Worm (Caenorhabditis elegans) whole organism, late embryonic: ENCODE measurements around the gene nhr-186.

Experiments used
- C08G9.2 ChIP-seq: sonication (generic microtip); optimal IDR thresholded peaks from 2 replicates; lab custom pipeline; 2016; ENCODE audit warnings: mild to moderate bottlenecking, missing genetic modification characterization, moderate library complexity, missing compliant biosample characterization
- C38D4.7 ChIP-seq: fragments of 200-800 bp; sonication (Bioruptor generic); optimal IDR thresholded peaks from 2 replicates; lab custom pipeline; 2018; ENCODE audit warnings: mild to moderate bottlenecking, missing genetic modification characterization, moderate library complexity, missing compliant biosample characterization
- F13H6.1 ChIP-seq: sonication (generic microtip); optimal IDR thresholded peaks from 2 replicates; lab custom pipeline; 2016; ENCODE audit warnings: missing genetic modification characterization, missing compliant biosample characterization
- K02D7.2 ChIP-seq: sonication (generic microtip); optimal IDR thresholded peaks from 2 replicates; lab custom pipeline; 2017; ENCODE audit warnings: mild to moderate bottlenecking, missing genetic modification characterization, missing compliant biosample characterization
- Y22D7AL.16 ChIP-seq: sonication (generic microtip); optimal IDR thresholded peaks from 2 replicates; lab custom pipeline; 2016; ENCODE audit warnings: missing genetic modification characterization, missing compliant biosample characterization
- ahr-1 ChIP-seq: sonication (generic microtip); optimal IDR thresholded peaks from 2 replicates; lab custom pipeline; 2016; ENCODE audit warnings: missing genetic modification characterization, missing compliant biosample characterization
- ceh-14 ChIP-seq: sonication (generic microtip); optimal IDR thresholded peaks from 2 replicates; lab custom pipeline; 2016; ENCODE audit warnings: missing genotype, missing genetic modification characterization, missing compliant biosample characterization
- ceh-18 ChIP-seq: sonication (generic microtip); optimal IDR thresholded peaks from 2 replicates; lab custom pipeline; 2016; ENCODE audit warnings: missing genetic modification characterization, missing compliant biosample characterization
- ceh-30 ChIP-seq: fragments of 150-350 bp; optimal IDR thresholded peaks from 2 replicates; lab custom pipeline; 2014; ENCODE audit warnings: missing biosample characterization, missing genetic modification characterization
- ceh-34 ChIP-seq: sonication (generic microtip); optimal IDR thresholded peaks from 2 replicates; lab custom pipeline; 2016; ENCODE audit warnings: mild to moderate bottlenecking, missing genetic modification characterization, missing compliant biosample characterization
- ceh-45 ChIP-seq: fragments of 200-800 bp; sonication (Bioruptor generic); IDR thresholded peaks from 2 replicates; pipeline ENCODE4 v1.3.6; 2022; ENCODE audit warnings: missing genetic modification reagents, missing genetic modification characterization, missing compliant biosample characterization
- ceh-6 ChIP-seq: fragments of 200-800 bp; sonication (Bioruptor generic); optimal IDR thresholded peaks from 2 replicates; lab custom pipeline; 2018; ENCODE audit warnings: mild to moderate bottlenecking, missing genetic modification characterization, missing compliant biosample characterization
- ceh-9 ChIP-seq: sonication (generic microtip); optimal IDR thresholded peaks from 2 replicates; lab custom pipeline; 2016; ENCODE audit warnings: mild to moderate bottlenecking, missing genetic modification characterization, inconsistent platforms, missing compliant biosample characterization
- dmd-4 ChIP-seq: sonication (generic microtip); optimal IDR thresholded peaks from 2 replicates; lab custom pipeline; 2016; ENCODE audit warnings: borderline replicate concordance, missing genetic modification characterization, missing compliant biosample characterization
- elt-4 ChIP-seq: sonication (generic microtip); optimal IDR thresholded peaks from 2 replicates; lab custom pipeline; 2016; ENCODE audit warnings: missing genetic modification characterization, missing compliant biosample characterization
- fax-1 ChIP-seq: sonication (generic microtip); optimal IDR thresholded peaks from 2 replicates; lab custom pipeline; 2016; ENCODE audit warnings: missing genotype, missing genetic modification characterization, missing compliant biosample characterization
- fkh-10 ChIP-seq: fragments of 150-350 bp; optimal IDR thresholded peaks from 2 replicates; lab custom pipeline; 2014; ENCODE audit warnings: missing biosample characterization, missing genetic modification reagents, missing genetic modification characterization
- fkh-6 ChIP-seq: sonication (generic microtip); optimal IDR thresholded peaks from 2 replicates; lab custom pipeline; 2016; ENCODE audit warnings: missing genetic modification characterization, missing compliant biosample characterization
- gmeb-2 ChIP-seq: sonication (generic microtip); optimal IDR thresholded peaks from 2 replicates; lab custom pipeline; 2016; ENCODE audit warnings: missing genetic modification characterization, inconsistent platforms, missing compliant biosample characterization
- hlh-13 ChIP-seq: fragments of 200-800 bp; sonication (Bioruptor generic); optimal IDR thresholded peaks from 2 replicates; lab custom pipeline; 2018; ENCODE audit warnings: mild to moderate bottlenecking, missing genetic modification characterization, missing compliant biosample characterization
- hlh-15 ChIP-seq: sonication (generic microtip); optimal IDR thresholded peaks from 2 replicates; lab custom pipeline; 2016; ENCODE audit warnings: missing genetic modification characterization, missing compliant biosample characterization
- hlh-30 ChIP-seq: sonication (generic microtip); optimal IDR thresholded peaks from 2 replicates; lab custom pipeline; 2017; ENCODE audit warnings: antibody characterized with exemption, missing genetic modification characterization, missing compliant biosample characterization; ENCODE audit not compliant: insufficient read depth
- hlh-6 ChIP-seq: sonication (generic microtip); optimal IDR thresholded peaks from 2 replicates; lab custom pipeline; 2016; ENCODE audit warnings: missing genotype, missing genetic modification characterization, missing compliant biosample characterization
- hlh-8 ChIP-seq: sonication (generic microtip); optimal IDR thresholded peaks from 2 replicates; lab custom pipeline; 2016; ENCODE audit warnings: missing genotype, missing genetic modification characterization, missing compliant biosample characterization
- lim-6 ChIP-seq: sonication (generic microtip); optimal IDR thresholded peaks from 2 replicates; lab custom pipeline; 2016; ENCODE audit warnings: missing genetic modification characterization, missing compliant biosample characterization
- madf-2 ChIP-seq: sonication (generic microtip); optimal IDR thresholded peaks from 2 replicates; lab custom pipeline; 2017; ENCODE audit warnings: missing genetic modification characterization, missing compliant biosample characterization
- nhr-11 ChIP-seq: fragments of 150-350 bp; optimal IDR thresholded peaks from 2 replicates; lab custom pipeline; 2014; ENCODE audit warnings: missing biosample characterization, missing genetic modification characterization
- nhr-232 ChIP-seq: sonication (generic microtip); optimal IDR thresholded peaks from 2 replicates; lab custom pipeline; 2016; ENCODE audit warnings: missing genetic modification characterization, missing compliant biosample characterization
- npax-4 ChIP-seq: sonication (generic microtip); optimal IDR thresholded peaks from 2 replicates; lab custom pipeline; 2016; ENCODE audit warnings: missing genetic modification characterization, missing compliant biosample characterization
- odd-2 ChIP-seq: sonication (generic microtip); optimal IDR thresholded peaks from 2 replicates; lab custom pipeline; 2017; ENCODE audit warnings: antibody characterized with exemption, mild to moderate bottlenecking, missing genetic modification characterization, missing compliant biosample characterization
- pag-3 ChIP-seq: sonication (generic microtip); optimal IDR thresholded peaks from 2 replicates; lab custom pipeline; 2016; ENCODE audit warnings: missing compliant biosample characterization, missing genetic modification characterization, borderline replicate concordance
- pat-9 ChIP-seq: fragments of 200-800 bp; sonication (Bioruptor generic); optimal IDR thresholded peaks from 2 replicates; lab custom pipeline; 2018; ENCODE audit warnings: mild to moderate bottlenecking, missing genetic modification characterization, moderate library complexity, missing compliant biosample characterization
- pax-1 ChIP-seq: fragments of 150-350 bp; optimal IDR thresholded peaks from 2 replicates; lab custom pipeline; 2014; ENCODE audit warnings: missing biosample characterization, missing genetic modification characterization
- pha-4 ChIP-seq: fragments of 150-350 bp; optimal IDR thresholded peaks from 2 replicates; lab custom pipeline; 2018; ENCODE audit warnings: missing biosample characterization, missing genetic modification reagents, missing genetic modification characterization
- ref-2 ChIP-seq: sonication (generic microtip); optimal IDR thresholded peaks from 2 replicates; lab custom pipeline; 2016; ENCODE audit warnings: missing genetic modification characterization, missing compliant biosample characterization
- rnt-1 ChIP-seq: sonication (generic microtip); optimal IDR thresholded peaks from 2 replicates; lab custom pipeline; 2016; ENCODE audit warnings: missing genetic modification characterization, missing compliant biosample characterization
- sdc-2 ChIP-seq: sonication (generic microtip); optimal IDR thresholded peaks from 2 replicates; lab custom pipeline; 2016; ENCODE audit warnings: missing genotype, missing genetic modification characterization, missing compliant biosample characterization
- syd-9 ChIP-seq: sonication (generic microtip); optimal IDR thresholded peaks from 2 replicates; lab custom pipeline; 2016; ENCODE audit warnings: mild to moderate bottlenecking, missing genetic modification characterization, moderate library complexity, missing compliant biosample characterization
- tbx-7 ChIP-seq: sonication (generic microtip); optimal IDR thresholded peaks from 2 replicates; lab custom pipeline; 2016; ENCODE audit warnings: missing genotype, missing genetic modification characterization, missing compliant biosample characterization
- ttx-3 ChIP-seq: sonication (generic microtip); optimal IDR thresholded peaks from 2 replicates; lab custom pipeline; 2016; ENCODE audit warnings: missing genetic modification reagents, missing genetic modification characterization, missing compliant biosample characterization
- unc-42 ChIP-seq: sonication (generic microtip); optimal IDR thresholded peaks from 2 replicates; lab custom pipeline; 2016; ENCODE audit warnings: missing genotype, missing genetic modification characterization, missing compliant biosample characterization
- unc-55 ChIP-seq: sonication (generic microtip); optimal IDR thresholded peaks from 2 replicates; lab custom pipeline; 2017; ENCODE audit warnings: missing biosample characterization, missing genetic modification reagents, missing genetic modification characterization

The nhr-186 gene

ce11 chrV:3857778-3858177 lies 3.0 kb upstream of the nhr-186 start, which contains the start of gene nhr-188:
nhr-188 (minus strand) TSS chrV:3857861.
- no peak for TF ChIP-seq ceh-30 (tag; lab: Kevin White, UChicago)
- no peak for TF ChIP-seq C38D4.7 (GFP tag; lab: Kevin White, UChicago)
- no peak for TF ChIP-seq ahr-1 (tag; lab: Kevin White, UChicago)
- no peak for TF ChIP-seq hlh-30 (tag; lab: Kevin White, UChicago)
- TF ChIP-seq pat-9 (tag; lab: Kevin White, UChicago), result no peak
- no peak for TF ChIP-seq elt-4 (tag; lab: Kevin White, UChicago)
- no peak for TF ChIP-seq pax-1 (tag; lab: Kevin White, UChicago)
- TF ChIP-seq unc-55 (GFP tag; lab: Kevin White, UChicago), result no peak
- no peak for TF ChIP-seq madf-2 (tag; lab: Kevin White, UChicago)
- TF ChIP-seq, all 69 proteins: peak for 0

DNA sequence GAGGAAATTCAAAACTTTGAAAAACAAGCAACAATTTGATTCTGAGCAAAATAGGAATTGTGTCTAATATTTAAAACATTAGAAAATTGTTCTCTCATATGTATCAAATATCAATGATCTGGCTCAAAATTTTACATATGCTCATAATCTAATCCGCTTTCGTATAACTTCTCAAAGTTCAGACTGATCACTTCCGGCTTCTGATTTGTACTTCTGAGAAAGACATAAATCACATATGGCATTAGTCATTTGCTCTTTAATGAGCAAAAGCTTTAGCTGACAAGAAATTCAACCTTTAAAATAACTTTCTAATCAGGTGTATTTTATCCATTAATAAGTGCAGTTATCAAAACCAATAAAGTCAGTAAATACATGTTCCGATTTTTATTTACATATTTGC lies 1.2 kb upstream of the nhr-186 start:
- TF ChIP-seq hlh-15 (tag; lab: Kevin White, UChicago) (no peak), ttx-3 (tag; lab: Kevin White, UChicago) (no peak), syd-9 (tag; lab: Kevin White, UChicago) (no peak), tbx-7 (tag; lab: Kevin White, UChicago) (no peak), fkh-6 (tag; lab: Kevin White, UChicago) (no peak), hlh-6 (tag; lab: Kevin White, UChicago) (no peak), K02D7.2 (no peak)

- TF ChIP-seq unc-42, result no peak
- no peak for TF ChIP-seq pag-3 (tag; lab: Kevin White, UChicago)
- no peak for TF ChIP-seq F13H6.1
- TF ChIP-seq nhr-232 (tag; lab: Kevin White, UChicago), result no peak
- TF ChIP-seq ceh-9 (tag; lab: Kevin White, UChicago), result no peak
- no peak for TF ChIP-seq dmd-4 (tag; lab: Kevin White, UChicago)
- no peak for TF ChIP-seq nhr-11 (tag; lab: Kevin White, UChicago)
- TF ChIP-seq hlh-30 (tag; lab: Kevin White, UChicago), result no peak
- TF ChIP-seq ceh-18, result no peak
- TF ChIP-seq sdc-2 (tag; lab: Kevin White, UChicago), result no peak
- TF ChIP-seq ref-2 (tag; lab: Kevin White, UChicago), result no peak
- TF ChIP-seq gmeb-2, result no peak
- TF ChIP-seq, all 69 proteins: peak for 0
Measured at ce11 chrV:3851760-3852159, 3.0 kb downstream of the nhr-186 start.

DNA sequence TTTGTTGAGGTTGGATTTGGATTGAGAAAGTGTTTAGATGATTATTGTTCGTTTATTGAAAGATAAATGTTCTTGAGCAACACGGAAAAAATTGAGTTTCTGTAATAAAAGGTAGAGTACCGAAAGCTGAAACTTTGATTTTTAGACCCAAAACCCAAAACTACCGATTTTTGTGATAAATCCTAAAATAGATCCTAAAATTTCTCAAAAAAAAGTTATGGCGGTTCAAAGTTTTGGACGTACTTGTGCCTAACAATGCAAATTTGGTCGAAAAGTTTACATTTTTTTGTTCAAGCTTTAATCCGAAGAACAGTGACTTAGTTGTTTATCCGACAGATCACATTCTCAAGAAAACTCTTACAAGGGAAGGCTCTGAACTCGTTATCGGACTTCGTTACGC lies 7.5 kb downstream of the nhr-186 start, which contains the start of gene nhr-185:
Gene nhr-185 (minus strand): TSS at position 101 of the 400 bp plus-strand sequence.
- TF ChIP-seq rnt-1, result no peak
- no peak for TF ChIP-seq ceh-14
- TF ChIP-seq hlh-15 (tag; lab: Kevin White, UChicago), result no peak
- TF ChIP-seq ttx-3 (tag; lab: Kevin White, UChicago), result no peak
- TF ChIP-seq fkh-10, result no peak
- TF ChIP-seq tbx-7 (tag; lab: Kevin White, UChicago), result no peak
- no peak for TF ChIP-seq npax-4 (tag; lab: Kevin White, UChicago)

- TF ChIP-seq ttx-3 (tag; lab: Kevin White, UChicago) (no peak), C08G9.2 (tag; lab: Kevin White, UChicago) (no peak), lim-6 (tag; lab: Kevin White, UChicago) (no peak), fkh-6 (tag; lab: Kevin White, UChicago) (no peak), Y22D7AL.16 (tag; lab: Kevin White, UChicago) (no peak), hlh-8 (tag; lab: Kevin White, UChicago) (no peak), elt-4 (tag; lab: Kevin White, UChicago) (no peak), odd-2 (tag; lab: Kevin White, UChicago) (no peak), ceh-34 (no peak), ceh-6 (GFP tag; lab: Kevin White, UChicago) (no peak), ceh-45 (GFP tag; lab: Robert Waterston, UW) (no peak), madf-2 (tag; lab: Kevin White, UChicago) (no peak), pax-1 (tag; lab: Kevin White, UChicago) (no peak), hlh-13 (no peak), pha-4 (tag; lab: Kevin White, UChicago) (no peak), ceh-18 (no peak), fax-1 (tag; lab: Kevin White, UChicago) (no peak)
Measured at ce11 chrV:3843926-3844325, 10.8 kb downstream of the nhr-186 start, which contains the start of gene ugt-32. ugt-32 (minus strand) TSS chrV:3844007.
